Worm (Caenorhabditis elegans) whole organism, mixed stage, embryonic: ENCODE data around the gene clec-143.

Experiments used
- blmp-1 ChIP-seq: fragments of 150-350 bp; optimal IDR thresholded peaks from 2 replicates; lab custom pipeline; 2014; ENCODE audit warnings: missing biosample characterization, missing genetic modification characterization
- ceh-83 ChIP-seq: fragments of 200-800 bp; sonication (Bioruptor generic); optimal IDR thresholded peaks from 2 replicates; lab custom pipeline; 2018; ENCODE audit warnings: mild to moderate bottlenecking, missing genetic modification characterization, missing compliant biosample characterization
- lin-13 ChIP-seq: fragments of 150-350 bp; optimal IDR thresholded peaks from 2 replicates; lab custom pipeline; 2014; ENCODE audit warnings: missing biosample characterization, missing genetic modification characterization
- lsy-2 ChIP-seq: fragments of 150-350 bp; optimal IDR thresholded peaks from 2 replicates; lab custom pipeline; 2014; ENCODE audit warnings: missing biosample characterization, missing genetic modification characterization
- mep-1 ChIP-seq: fragments of 150-350 bp; optimal IDR thresholded peaks from 2 replicates; lab custom pipeline; 2017; ENCODE audit warnings: missing biosample characterization, missing genetic modification reagents, missing genetic modification characterization, inconsistent platforms
- nhr-2 ChIP-seq: fragments of 150-350 bp; optimal IDR thresholded peaks from 2 replicates; lab custom pipeline; 2014; ENCODE audit warnings: missing biosample characterization, missing genetic modification characterization
- nhr-237 ChIP-seq: fragments of 150-350 bp; optimal IDR thresholded peaks from 2 replicates; lab custom pipeline; 2014; ENCODE audit warnings: missing biosample characterization, missing genetic modification characterization
- tbx-8 ChIP-seq: fragments of 200-800 bp; sonication (Bioruptor generic); optimal IDR thresholded peaks from 2 replicates; lab custom pipeline; 2018; ENCODE audit warnings: mild to moderate bottlenecking, missing genetic modification characterization, moderate library complexity, missing compliant biosample characterization
- unc-39 ChIP-seq: fragments of 150-350 bp; optimal IDR thresholded peaks from 2 replicates; lab custom pipeline; 2014; ENCODE audit warnings: missing biosample characterization, missing genetic modification characterization

DNA sequence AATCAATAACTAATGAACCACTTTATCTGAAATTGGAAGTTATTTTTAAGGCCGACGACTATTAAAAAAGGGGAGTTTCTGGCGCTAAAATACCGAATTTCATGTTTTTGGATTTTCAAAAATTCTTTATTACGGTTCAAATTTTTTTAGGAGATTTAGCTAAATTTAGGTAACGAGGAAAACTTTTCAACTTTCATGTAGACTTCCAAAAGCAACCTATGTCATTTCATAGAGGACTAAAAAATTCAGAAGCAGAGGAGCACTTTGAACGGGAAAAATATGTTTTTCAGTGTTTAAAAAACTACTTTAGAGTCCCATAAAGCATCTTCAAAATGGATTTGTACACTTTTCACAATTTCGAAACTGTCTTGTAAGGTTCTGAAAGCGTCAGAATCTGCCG lies 43.3 kb upstream of the clec-143 start:
- TF ChIP-seq tbx-8 (GFP tag; lab: Kevin White, UChicago), result no peak
- TF ChIP-seq ceh-83, result no peak
- TF ChIP-seq lsy-2 (tag; lab: Kevin White, UChicago), result no peak
- no peak for TF ChIP-seq nhr-2
- no peak for TF ChIP-seq unc-39 (tag; lab: Kevin White, UChicago)
- TF ChIP-seq nhr-237 (tag; lab: Kevin White, UChicago), result no peak
- TF ChIP-seq lin-13, result no peak
- TF ChIP-seq mep-1 (tag; lab: Kevin White, UChicago), result no peak
- TF ChIP-seq blmp-1, result no peak
